Worm (Caenorhabditis elegans) whole organism, L2 larva: ENCODE measurements around the gene R11G1.2.

Source experiments
- R02D3.7 ChIP-seq: fragments of 150-350 bp; optimal IDR thresholded peaks from 2 replicates; lab custom pipeline; 2014; ENCODE audit warnings: missing biosample characterization, missing genetic modification characterization
- ceh-82 ChIP-seq: fragments of 150-350 bp; optimal IDR thresholded peaks from 2 replicates; lab custom pipeline; 2014; ENCODE audit warnings: missing biosample characterization, missing genetic modification characterization
- nhr-237 ChIP-seq: fragments of 150-350 bp; optimal IDR thresholded peaks from 2 replicates; lab custom pipeline; 2014; ENCODE audit warnings: missing biosample characterization, missing genetic modification characterization
- snpc-4 ChIP-seq: fragments of 150-350 bp; optimal IDR thresholded peaks from 2 replicates; lab custom pipeline; 2014; ENCODE audit warnings: missing biosample characterization, missing genetic modification characterization

DNA sequence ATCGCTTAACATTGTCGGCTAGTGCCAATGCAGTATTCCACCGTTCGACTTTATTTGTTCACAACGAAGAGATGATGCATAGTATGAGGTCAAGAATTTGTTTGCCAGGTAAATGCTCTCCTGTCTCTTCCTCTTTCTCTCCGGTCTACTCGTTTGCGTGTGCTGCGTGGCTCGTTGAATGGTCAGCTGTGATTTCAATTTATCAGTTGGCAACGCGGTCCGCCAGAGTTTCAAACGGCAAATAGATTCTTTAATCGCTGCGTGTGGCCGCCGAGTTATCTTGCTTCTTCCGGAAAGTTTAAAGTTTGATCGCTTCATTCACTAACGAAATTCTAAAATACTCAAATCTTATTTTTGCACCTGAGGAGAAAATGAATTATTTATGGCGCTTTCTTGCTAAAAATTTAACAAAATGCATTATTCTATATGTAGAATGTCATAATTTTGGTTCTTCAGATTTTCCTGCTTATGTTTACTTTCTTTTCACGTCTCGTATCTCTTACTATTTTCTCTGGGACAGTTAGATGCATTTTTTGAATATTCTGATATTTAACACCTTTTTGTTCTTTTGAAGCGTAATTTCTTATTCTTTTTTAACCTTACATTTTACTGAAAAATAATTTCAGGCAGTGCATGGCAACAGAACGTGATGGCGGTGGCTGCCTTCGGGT, 30.3 kb downstream of the R11G1.2 start, which contains the start of gene tsp-17:
- no peak for TF ChIP-seq ceh-82 (tag; lab: Kevin White, UChicago)
- no peak for TF ChIP-seq nhr-237 (tag; lab: Kevin White, UChicago)
- no peak for TF ChIP-seq R02D3.7 (tag; lab: Kevin White, UChicago)
- TF ChIP-seq snpc-4 (tag; lab: Kevin White, UChicago) = no peak
